Fruit fly (Drosophila melanogaster) whole organism, embryonic: ENCODE data around the gene CG11550.

Experiments used
- Blimp-1 ChIP-seq: fragments of 200-800 bp; sonication (Bioruptor generic); optimal IDR thresholded peaks from 3 replicates; lab custom pipeline; 2018; ENCODE audit warnings: missing biosample characterization, missing genetic modification characterization, mild to moderate bottlenecking, moderate library complexity, missing genetic modification reagents
- CG11504 ChIP-seq: fragments of 200-800 bp; sonication (Bioruptor generic); optimal IDR thresholded peaks from 3 replicates; lab custom pipeline; 2019; ENCODE audit warnings: missing biosample characterization, mild to moderate bottlenecking, missing genetic modification characterization, moderate library complexity
- CG11695 ChIP-seq: fragments of 200-800 bp; sonication (Bioruptor generic); IDR thresholded peaks from 3 replicates; pipeline ENCODE4 v1.3.6; 2022; ENCODE audit warnings: missing biosample characterization, missing genetic modification characterization
- CG14860 ChIP-seq: fragments of 200-800 bp; sonication (Bioruptor generic); IDR thresholded peaks from 3 replicates; pipeline ENCODE4 v1.3.6; 2022; ENCODE audit warnings: missing biosample characterization, missing genetic modification characterization; ENCODE audit not compliant: partially characterized antibody
- CG1647 ChIP-seq: fragments of 200-800 bp; sonication (Bioruptor generic); optimal IDR thresholded peaks from 3 replicates; lab custom pipeline; 2016; ENCODE audit warnings: missing biosample characterization, missing genetic modification characterization
- CG1792 ChIP-seq: fragments of 200-800 bp; sonication (Bioruptor generic); optimal IDR thresholded peaks from 2 replicates; lab custom pipeline; 2016; ENCODE audit warnings: missing biosample characterization, missing genetic modification characterization
- CG18262 ChIP-seq: fragments of 200-800 bp; optimal IDR thresholded peaks from 3 replicates; lab custom pipeline; 2019; ENCODE audit warnings: missing biosample characterization, mild to moderate bottlenecking, missing genetic modification characterization, moderate library complexity
- CG18619 ChIP-seq: fragments of 200-800 bp; sonication (Bioruptor generic); optimal IDR thresholded peaks from 3 replicates; lab custom pipeline; 2017; ENCODE audit warnings: missing biosample characterization, mild to moderate bottlenecking, missing genetic modification characterization
- CG31365 ChIP-seq: fragments of 200-800 bp; sonication (Bioruptor generic); optimal IDR thresholded peaks from 2 replicates; lab custom pipeline; 2018; ENCODE audit warnings: missing biosample characterization, mild to moderate bottlenecking, missing genetic modification characterization
- CG6654 ChIP-seq: fragments of 200-800 bp; sonication (Bioruptor generic); optimal IDR thresholded peaks from 2 replicates; lab custom pipeline; 2017; ENCODE audit warnings: missing biosample characterization, mild to moderate bottlenecking, missing genetic modification characterization
- CG7928 ChIP-seq: fragments of 200-800 bp; sonication (Bioruptor generic); optimal IDR thresholded peaks from 2 replicates; lab custom pipeline; 2017; ENCODE audit warnings: missing biosample characterization, mild to moderate bottlenecking, missing genetic modification characterization
- CG8359 ChIP-seq: fragments of 200-800 bp; sonication (Bioruptor generic); optimal IDR thresholded peaks from 2 replicates; lab custom pipeline; 2017; ENCODE audit warnings: missing biosample characterization, mild to moderate bottlenecking, missing genetic modification characterization, borderline replicate concordance
- CHES-1-like ChIP-seq: fragments of 200-800 bp; sonication (Bioruptor generic); optimal IDR thresholded peaks from 2 replicates; lab custom pipeline; 2016; ENCODE audit warnings: missing biosample characterization, missing genetic modification characterization
- Dad ChIP-seq: fragments of 200-800 bp; sonication (Bioruptor generic); optimal IDR thresholded peaks from 3 replicates; lab custom pipeline; 2016; ENCODE audit warnings: missing biosample characterization, missing genetic modification characterization
- Elba2 ChIP-seq: fragments of 200-800 bp; sonication (Bioruptor generic); optimal IDR thresholded peaks from 3 replicates; lab custom pipeline; 2016; ENCODE audit warnings: missing biosample characterization, missing genetic modification characterization
- Ets97D ChIP-seq: fragments of 200-800 bp; sonication (Bioruptor generic); optimal IDR thresholded peaks from 3 replicates; lab custom pipeline; 2016; ENCODE audit warnings: missing biosample characterization, missing genetic modification characterization
- Lhr ChIP-seq: fragments of 200-800 bp; sonication (Bioruptor generic); optimal IDR thresholded peaks from 3 replicates; lab custom pipeline; 2017; ENCODE audit warnings: mild to moderate bottlenecking, missing biosample characterization, missing genetic modification reagents, missing genetic modification characterization
- NC2β ChIP-seq: fragments of 200-800 bp; sonication (Bioruptor generic); optimal IDR thresholded peaks from 2 replicates; lab custom pipeline; 2016; ENCODE audit warnings: missing biosample characterization, missing genetic modification characterization
- Trl ChIP-seq, 3 experiments: fragments of >200 bp in 2 of 3; fragments of 200-800 bp in 1 of 3; sonication (Bioruptor generic) in 1 of 3; optimal IDR thresholded peaks; 2 replicates in 1 of 3; 3 replicates in 2 of 3; lab custom pipeline; 2016 to 2017; ENCODE audit warnings: missing biosample characterization in 1 of 3, missing genetic modification characterization in 1 of 3
- Xbp1 ChIP-seq: fragments of 200-800 bp; sonication (Bioruptor generic); optimal IDR thresholded peaks from 3 replicates; lab custom pipeline; 2016; ENCODE audit warnings: missing biosample characterization, mild to moderate bottlenecking, missing genetic modification characterization
- al ChIP-seq: fragments of 200-800 bp; sonication (Bioruptor generic); IDR thresholded peaks from 2 replicates; pipeline ENCODE4 v1.3.6; 2022; ENCODE audit warnings: missing biosample characterization, missing genetic modification characterization
- ara ChIP-seq: fragments of 200-800 bp; sonication (Bioruptor generic); IDR thresholded peaks from 2 replicates; pipeline ENCODE4 v1.3.6; 2022; ENCODE audit warnings: missing biosample characterization, missing genetic modification characterization
- bab2 ChIP-seq: fragments of 200-800 bp; sonication (Bioruptor generic); optimal IDR thresholded peaks from 2 replicates; lab custom pipeline; 2016; ENCODE audit warnings: missing biosample characterization, missing genetic modification characterization
- bcd ChIP-seq: fragments of 200-800 bp; sonication (Bioruptor generic); optimal IDR thresholded peaks from 2 replicates; lab custom pipeline; 2017; ENCODE audit warnings: missing biosample characterization, mild to moderate bottlenecking, missing genetic modification characterization
- cg ChIP-seq: fragments of 200-800 bp; sonication (Bioruptor generic); optimal IDR thresholded peaks from 3 replicates; lab custom pipeline; 2019; ENCODE audit warnings: missing biosample characterization, mild to moderate bottlenecking, missing genetic modification characterization, moderate library complexity
- corto ChIP-seq: fragments of 200-800 bp; sonication (Bioruptor generic); optimal IDR thresholded peaks from 2 replicates; lab custom pipeline; 2016; ENCODE audit warnings: missing biosample characterization, mild to moderate bottlenecking, missing genetic modification characterization, moderate library complexity
- fru ChIP-seq: fragments of >200 bp; optimal IDR thresholded peaks from 2 replicates; lab custom pipeline; 2017
- ham ChIP-seq: fragments of 200-800 bp; sonication (Bioruptor generic); IDR thresholded peaks from 2 replicates; pipeline ENCODE4 v1.3.6; 2022; ENCODE audit warnings: missing biosample characterization, missing genetic modification characterization
- hbn ChIP-seq: fragments of 200-800 bp; sonication (Bioruptor generic); IDR thresholded peaks from 2 replicates; pipeline ENCODE4 v1.3.6; 2022; ENCODE audit warnings: missing biosample characterization, missing genetic modification characterization; ENCODE audit not compliant: partially characterized antibody
- hkb ChIP-seq, 2 experiments: fragments of 200-800 bp in 1 of 2; fragments of >200 bp in 1 of 2; sonication (Bioruptor generic) in 1 of 2; IDR thresholded peaks in 1 of 2; optimal IDR thresholded peaks in 1 of 2; 2 replicates each; pipeline versions ENCODE4 v1.3.6 to Lab custom; 2017 to 2022; ENCODE audit warnings: missing biosample characterization in 1 of 2, missing genetic modification characterization in 1 of 2
- kni ChIP-seq: fragments of 200-800 bp; sonication (Bioruptor generic); optimal IDR thresholded peaks from 3 replicates; lab custom pipeline; 2017; ENCODE audit warnings: mild to moderate bottlenecking, missing biosample characterization, missing genetic modification reagents, missing genetic modification characterization
- phol ChIP-seq: fragments of 200-800 bp; sonication (Bioruptor generic); optimal IDR thresholded peaks from 3 replicates; lab custom pipeline; 2018; ENCODE audit warnings: missing biosample characterization, mild to moderate bottlenecking, missing genetic modification characterization, moderate library complexity
- pita ChIP-seq: fragments of 200-800 bp; sonication (Bioruptor generic); optimal IDR thresholded peaks from 2 replicates; lab custom pipeline; 2017; ENCODE audit warnings: missing biosample characterization, mild to moderate bottlenecking, missing genetic modification characterization
- pzg ChIP-seq: fragments of 200-800 bp; sonication (Bioruptor generic); optimal IDR thresholded peaks from 3 replicates; lab custom pipeline; 2018; ENCODE audit warnings: missing biosample characterization, mild to moderate bottlenecking, missing genetic modification characterization, moderate library complexity
- sens ChIP-seq: fragments of 200-800 bp; sonication (Bioruptor generic); peaks from one replicate; lab custom pipeline; 2016; ENCODE audit warnings: missing biosample characterization, missing genetic modification characterization
- sna ChIP-seq: fragments of 200-800 bp; sonication (Bioruptor generic); IDR thresholded peaks from 2 replicates; pipeline ENCODE4 v1.3.6; 2022; ENCODE audit warnings: missing biosample characterization, missing genetic modification characterization; ENCODE audit not compliant: partially characterized antibody
- so ChIP-seq: fragments of 200-800 bp; sonication (Bioruptor generic); IDR thresholded peaks from 3 replicates; pipeline ENCODE4 v1.3.6; 2022; ENCODE audit warnings: missing biosample characterization, missing genetic modification characterization
- tna ChIP-seq: fragments of 200-800 bp; sonication (Bioruptor generic); IDR thresholded peaks from 2 replicates; pipeline ENCODE4 v1.3.6; 2022; ENCODE audit warnings: missing biosample characterization, missing genetic modification characterization; ENCODE audit not compliant: partially characterized antibody
- trem ChIP-seq: fragments of 200-800 bp; optimal IDR thresholded peaks from 3 replicates; lab custom pipeline; 2019; ENCODE audit warnings: missing biosample characterization, mild to moderate bottlenecking, missing genetic modification characterization, moderate library complexity
- tup ChIP-seq: fragments of 200-800 bp; sonication (Bioruptor generic); optimal IDR thresholded peaks from 2 replicates; lab custom pipeline; 2016; ENCODE audit warnings: missing biosample characterization, mild to moderate bottlenecking, missing genetic modification characterization, moderate library complexity

The CG11550 gene

DNA sequence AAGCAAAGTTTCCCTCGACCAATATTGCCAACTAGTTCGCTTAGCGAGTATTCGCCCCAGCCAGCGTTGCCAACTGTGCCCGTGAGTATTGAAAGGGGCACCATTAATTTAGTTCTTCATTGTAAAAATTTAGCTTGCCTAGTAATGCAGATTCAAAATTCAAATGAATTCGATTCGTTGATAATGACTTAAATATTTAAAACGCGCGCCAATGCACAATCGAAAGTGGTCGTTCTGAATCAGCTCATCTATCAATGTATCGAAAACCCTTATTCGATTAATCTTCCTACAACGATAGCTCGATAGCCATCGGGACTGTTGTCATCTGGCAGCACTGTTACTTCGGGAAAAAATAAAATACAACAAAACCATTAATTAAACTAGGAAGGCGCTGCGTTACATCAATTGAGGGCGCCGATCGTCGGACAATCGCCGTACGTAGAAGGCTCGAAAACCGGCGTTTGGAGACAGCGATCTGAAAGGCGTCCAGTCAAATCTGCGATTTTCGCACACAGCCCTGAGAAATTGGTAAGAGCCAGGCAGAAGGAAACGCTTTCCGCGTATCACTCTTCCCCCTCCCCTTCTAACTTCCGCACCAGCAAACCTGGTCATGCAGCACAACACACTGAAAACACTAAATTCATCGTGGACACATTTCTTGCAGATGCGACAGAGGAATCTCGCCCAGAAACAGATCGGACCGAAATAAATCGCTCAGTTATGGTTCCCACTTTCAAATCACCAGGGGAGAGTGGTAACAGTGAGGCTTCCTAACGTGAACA, 10.3 kb downstream of the CG11550 start, which contains the start of gene Zmynd8 (continued):
- TF ChIP-seq fru (lab: Kevin White, UChicago) (no peak), tup (GFP tag; lab: Kevin White, UChicago) (no peak), Xbp1 (no peak), CG18619 (GFP tag; lab: Kevin White, UChicago) (no peak), hkb (optimal IDR thresholded peaks at IDR 0.05; lab: Kevin White, UChicago) (peak; percentile 29), hkb (GFP tag; IDR thresholded peaks at IDR 0.05; lab: Robert Waterston, UW) (no peak), bab2 (no peak), pzg (GFP tag; lab: Kevin White, UChicago) (peak; percentile 89), corto (GFP tag; lab: Kevin White, UChicago) (no peak), CG7928 (GFP tag; lab: Kevin White, UChicago) (peak; percentile 23), CHES-1-like (GFP tag; lab: Kevin White, UChicago) (peak; percentile 22), CG31365 (tag; lab: Kevin White, UChicago) (no peak), trem (peak; percentile 85), CG1792 (GFP tag; lab: Kevin White, UChicago) (no peak), pita (GFP tag; lab: Kevin White, UChicago) (peak; percentile 42), CG18262 (tag; lab: Kevin White, UChicago) (no peak), tna (GFP tag; lab: Robert Waterston, UW) (peak; percentile 81), CG14860 (GFP tag; lab: Robert Waterston, UW) (peak; percentile 74), Ets97D (GFP tag; lab: Kevin White, UChicago) (peak; percentile 86), Lhr (GFP tag; lab: Kevin White, UChicago) (peak; percentile 30), sna (GFP tag; lab: Robert Waterston, UW) (peak; percentile 67), CG8359 (no peak), CG11695 (0 out of 3 replicates have a peak, but pooled peaks have one; percentile 12), Dad (GFP tag; lab: Kevin White, UChicago) (peak; percentile 15), CG1647 (GFP tag; lab: Kevin White, UChicago) (no peak), CG6654 (GFP tag; lab: Kevin White, UChicago) (no peak), NC2β (GFP tag; lab: Kevin White, UChicago) (peak; percentile 37), hbn (GFP tag; lab: Robert Waterston, UW) (peak; percentile 68)

DNA sequence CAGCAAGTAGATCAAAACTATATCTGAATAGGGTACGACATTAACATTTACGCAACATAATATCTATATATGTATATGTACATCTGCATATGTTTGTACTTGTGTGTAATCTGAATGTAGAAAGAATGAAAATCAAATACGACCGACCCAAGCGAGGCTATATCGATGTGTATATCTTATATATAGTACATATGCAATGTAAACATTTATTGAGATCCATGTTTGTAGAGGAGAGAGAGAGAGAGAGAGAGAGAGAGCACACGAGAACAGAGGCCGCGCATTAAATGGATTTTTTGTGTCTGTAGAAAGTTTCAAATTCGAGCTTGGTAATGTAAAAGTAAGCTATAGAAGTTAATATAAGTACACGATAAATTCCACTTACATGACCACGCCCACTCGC, 16.9 kb downstream of the CG11550 start:
- TF ChIP-seq Blimp-1 (GFP tag; lab: Kevin White, UChicago) = no peak
- TF ChIP-seq Elba2 (GFP tag; lab: Kevin White, UChicago) = no peak
- TF ChIP-seq bcd (GFP tag; lab: Kevin White, UChicago) = no peak
- no peak for TF ChIP-seq al (GFP tag; lab: Robert Waterston, UW)
- TF ChIP-seq ham = no peak
- no peak for TF ChIP-seq ara (GFP tag; lab: Robert Waterston, UW)
- no peak for TF ChIP-seq so (GFP tag; lab: Robert Waterston, UW)
- TF ChIP-seq cg (GFP tag; lab: Kevin White, UChicago) = peak; percentile 32
- no peak for TF ChIP-seq phol
- peak; percentile 77 for TF ChIP-seq kni
- peak; percentile 27 to 46 for TF ChIP-seq Trl (optimal IDR thresholded peaks at IDR 0.05; lab: Kevin White, UChicago)
- no peak for TF ChIP-seq Trl (GFP tag; optimal IDR thresholded peaks at IDR 0.05; lab: Kevin White, UChicago)
- TF ChIP-seq CG11504 (tag; lab: Kevin White, UChicago) = no peak
- peak; percentile 55 for TF ChIP-seq sens
